Fruit fly (Drosophila melanogaster) whole organism, embryonic: Measurements from ENCODE around the gene CG32625.

ENCODE experiments used
- CG10565 ChIP-seq: fragments of 200-800 bp; sonication (Bioruptor generic); optimal IDR thresholded peaks from 3 replicates; lab custom pipeline; 2016; ENCODE audit warnings: missing biosample characterization, mild to moderate bottlenecking, missing genetic modification characterization
- CG13424 ChIP-seq: fragments of 200-800 bp; sonication (Bioruptor generic); optimal IDR thresholded peaks from 2 replicates; lab custom pipeline; 2019; ENCODE audit warnings: missing biosample characterization, mild to moderate bottlenecking, missing genetic modification characterization, moderate library complexity
- CG7963 ChIP-seq: fragments of 200-800 bp; sonication (Bioruptor generic); IDR thresholded peaks from 3 replicates; pipeline ENCODE4 v1.3.6; 2022; ENCODE audit warnings: missing biosample characterization, missing genetic modification characterization; ENCODE audit not compliant: partially characterized antibody
- Ssrp ChIP-seq: fragments of 200-800 bp; sonication (Bioruptor generic); optimal IDR thresholded peaks from 2 replicates; lab custom pipeline; 2018; ENCODE audit warnings: missing biosample characterization, mild to moderate bottlenecking, missing genetic modification characterization, moderate library complexity

dm6 chrX:13717982-13718402 is 38.6 kb downstream of the CG32625 start, which contains the start of gene Nadsyn:
- no peak for TF ChIP-seq CG10565
- TF ChIP-seq CG7963 (GFP tag; lab: Robert Waterston, UW): peak; percentile 82; the same call in 2 of the 3 replicates
- TF ChIP-seq Ssrp (tag; lab: Kevin White, UChicago): no peak
- no peak for TF ChIP-seq CG13424 (tag; lab: Kevin White, UChicago)
